Worm (Caenorhabditis elegans): ENCODE data around the gene chup-1.

DNA sequence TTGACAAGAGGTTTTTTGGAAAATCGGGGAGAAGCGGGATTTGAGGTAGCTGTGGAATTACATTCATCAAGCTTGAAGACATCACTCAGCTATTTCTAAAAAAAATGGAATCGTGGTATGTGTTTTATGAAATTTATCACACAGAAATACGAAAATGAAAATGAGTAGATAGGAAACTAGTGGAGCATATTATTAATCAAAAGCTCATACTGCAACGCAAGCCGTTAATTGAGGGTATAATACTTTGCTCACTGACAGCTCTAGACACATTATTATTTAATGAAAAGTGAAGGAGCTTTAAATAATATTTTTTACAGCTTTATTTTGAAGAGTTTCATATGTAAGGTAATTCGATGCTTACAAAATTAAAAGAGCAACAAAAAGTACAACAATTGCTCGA, 49.1 kb upstream of the chup-1 start, which contains the start of gene M02D8.7:
- TF ChIP-seq elt-1 (tag; optimal IDR thresholded peaks at IDR 0.05; ENCODE audit: borderline replicate concordance, insufficient read depth) (no peak), lin-13 (tag; optimal IDR thresholded peaks at IDR 0.05) (no peak), flh-1 (GFP tag; optimal IDR thresholded peaks at IDR 0.05) (no peak), sem-2 (GFP tag; optimal IDR thresholded peaks at IDR 0.05) (no peak), drap-1 (GFP tag; optimal IDR thresholded peaks at IDR 0.05) (no peak), mep-1 (tag; optimal IDR thresholded peaks at IDR 0.05) (no peak), nhr-2 (tag; optimal IDR thresholded peaks at IDR 0.05) (no peak), nhr-28 (tag; optimal IDR thresholded peaks at IDR 0.05) (no peak), mab-5 (tag; optimal IDR thresholded peaks at IDR 0.05) (no peak), nhr-76 (tag; optimal IDR thresholded peaks at IDR 0.05) (no peak), unc-39 (tag; optimal IDR thresholded peaks at IDR 0.05) (no peak), nhr-237 (tag; optimal IDR thresholded peaks at IDR 0.05) (no peak), unc-62 (GFP tag; optimal IDR thresholded peaks at IDR 0.05) (no peak), pha-4 (tag; optimal IDR thresholded peaks at IDR 0.05) (no peak)

Data from whole organism, mixed stage, embryonic.